Fruit fly (Drosophila melanogaster): Measurements from ENCODE around the gene pn.

DNA sequence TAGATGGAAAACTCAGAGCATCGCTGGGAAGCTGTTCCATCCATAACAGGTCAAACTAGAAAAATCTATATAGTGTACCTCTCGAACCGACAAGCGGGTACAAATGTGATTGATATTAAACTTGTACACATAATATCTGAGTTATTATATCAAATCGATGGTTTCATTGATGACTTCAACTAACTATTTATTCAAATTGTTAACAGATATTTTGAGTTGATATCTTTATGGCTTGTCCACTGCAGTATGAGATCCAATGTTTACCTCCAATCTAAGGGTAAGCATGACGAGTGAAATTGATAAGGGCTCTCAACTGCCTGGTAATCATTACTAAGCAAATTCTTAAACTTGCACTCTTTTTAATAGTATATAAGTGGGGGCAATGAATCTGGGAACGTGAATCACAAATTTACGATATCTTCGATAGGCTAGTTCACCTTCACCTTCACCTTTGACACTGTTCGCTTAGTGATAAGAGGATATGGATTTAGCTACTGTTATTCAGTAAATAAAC, 5.0 kb upstream of the pn start, which contains the start of gene Cyp4d2:
- no peak for TF ChIP-seq bab1 (GFP tag; optimal IDR thresholded peaks at IDR 0.05)
- TF ChIP-seq cnc (optimal IDR thresholded peaks at IDR 0.05), result peak; percentile 75 to 93
- TF ChIP-seq tj (GFP tag; optimal IDR thresholded peaks at IDR 0.05), result peak; percentile 24
- TF ChIP-seq pad (GFP tag; optimal IDR thresholded peaks at IDR 0.05), result no peak
- TF ChIP-seq cic (GFP tag; optimal IDR thresholded peaks at IDR 0.05), result no peak
- no peak for TF ChIP-seq kay (GFP tag; ENCODE audit: borderline replicate concordance)
- TF ChIP-seq CG7101 (tag; optimal IDR thresholded peaks at IDR 0.05), result no peak
- TF ChIP-seq Clk (GFP tag; optimal IDR thresholded peaks at IDR 0.05), result no peak
- no peak for TF ChIP-seq CG12768 (GFP tag; optimal IDR thresholded peaks at IDR 0.05)
- no peak for TF ChIP-seq CG14711 (tag; optimal IDR thresholded peaks at IDR 0.05)
- TF ChIP-seq CG7045 (GFP tag; optimal IDR thresholded peaks at IDR 0.05), result no peak
